Worm (Caenorhabditis elegans): Measurements from ENCODE around the gene srj-8.

The srj-8 gene

DNA sequence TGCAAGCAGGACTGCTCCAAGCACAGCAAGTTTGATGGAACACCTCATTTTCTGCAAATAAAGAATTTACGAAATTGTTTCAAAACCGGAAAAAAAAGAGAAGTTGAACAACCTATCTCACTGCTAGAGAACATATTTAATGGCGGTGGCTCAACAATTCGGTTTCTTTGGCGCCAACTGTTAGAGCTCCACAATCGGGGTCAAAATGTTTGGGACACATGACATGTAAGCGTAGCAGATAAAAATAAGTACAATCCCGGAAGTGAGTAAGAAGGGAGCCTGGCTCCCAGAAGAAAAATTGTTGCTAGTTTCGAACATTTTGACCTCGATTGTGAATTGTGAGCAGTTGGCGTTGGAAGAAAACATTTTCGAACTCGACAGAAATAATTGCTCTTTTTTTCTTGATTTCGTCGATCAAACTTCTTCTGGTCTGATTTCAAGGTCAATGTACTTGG lies 11.6 kb downstream of the srj-8 start, which contains the start of gene T28A11.16:
Gene T28A11.16 (minus strand): TSS at position 51 of the 455 bp plus-strand sequence.
- TF ChIP-seq lim-7 (GFP tag; IDR thresholded peaks at IDR 0.05) (no peak), aha-1 (tag) (peak; percentile 70), F37D6.2 (tag; optimal IDR thresholded peaks at IDR 0.05) (no peak), hlh-11 (tag; optimal IDR thresholded peaks at IDR 0.05) (peak; percentile 45), daf-16 (GFP tag; optimal IDR thresholded peaks at IDR 0.05) (peak in 1 of 2 experiments; percentile 80), daf-16 (tag; optimal IDR thresholded peaks at IDR 0.05) (no peak)

DNA sequence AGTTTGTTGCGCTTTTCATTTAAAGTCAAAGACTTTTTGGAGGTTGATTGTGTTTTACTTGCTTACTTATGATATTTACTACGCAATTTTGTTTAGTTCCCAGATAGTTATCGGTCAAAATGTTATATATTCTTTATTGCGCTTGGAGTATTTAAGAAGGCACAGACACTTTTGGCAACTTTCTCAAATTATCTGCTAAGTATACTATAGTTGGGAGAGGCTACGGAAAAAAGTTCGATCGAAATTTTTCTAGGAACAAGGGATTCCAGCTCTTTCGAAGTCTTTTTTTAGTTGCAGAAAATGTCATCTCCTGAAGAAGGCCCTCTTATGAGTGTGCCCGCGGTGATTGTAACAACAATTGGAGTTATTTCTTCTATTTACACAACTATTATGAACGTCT lies 12.5 kb downstream of the srj-8 start, which contains the start of gene srbc-5:
Gene srbc-5 (plus strand): TSS at position 301 of the 400 bp plus-strand sequence.
- TF ChIP-seq ama-1 (optimal IDR thresholded peaks at IDR 0.05) (no peak), Y75B8A.6 (GFP tag; IDR thresholded peaks at IDR 0.05) (no peak), unc-130 (GFP tag; optimal IDR thresholded peaks at IDR 0.05) (no peak), madf-9 (GFP tag; conservative IDR thresholded peaks at IDR 0.05) (no peak), egl-27 (tag; optimal IDR thresholded peaks at IDR 0.05) (no peak), hlh-30 (tag; optimal IDR thresholded peaks at IDR 0.05; ENCODE audit: insufficient read depth) (no peak), R02D3.7 (tag; optimal IDR thresholded peaks at IDR 0.05) (no peak), nhr-237 (tag; optimal IDR thresholded peaks at IDR 0.05) (no peak), zip-2 (tag; optimal IDR thresholded peaks at IDR 0.05) (no peak), F10B5.3 (tag; optimal IDR thresholded peaks at IDR 0.05) (no peak), lin-13 (GFP tag; optimal IDR thresholded peaks at IDR 0.05) (no peak), daf-19 (GFP tag; conservative IDR thresholded peaks at IDR 0.05) (no peak), spr-1 (tag; optimal IDR thresholded peaks at IDR 0.05) (no peak), ces-1 (GFP tag; optimal IDR thresholded peaks at IDR 0.05) (no peak), lir-3 (tag; optimal IDR thresholded peaks at IDR 0.05) (no peak), T20F7.1 (GFP tag; optimal IDR thresholded peaks at IDR 0.05) (no peak), ceh-44 (GFP tag; IDR thresholded peaks at IDR 0.05) (no peak), daf-16 (GFP tag; optimal IDR thresholded peaks at IDR 0.05) (no peak), daf-16 (tag; optimal IDR thresholded peaks at IDR 0.05) (no peak), lin-15B (tag; optimal IDR thresholded peaks at IDR 0.05) (no peak)

ce11 chrV:3266189-3266588 lies 18.6 kb downstream of the srj-8 start, which contains the start of gene T28A11.17:
Gene T28A11.17, minus strand, starts transcription at chrV:3266289.
- TF ChIP-seq Y75B8A.6 (GFP tag; IDR thresholded peaks at IDR 0.05): no peak
- no peak for TF ChIP-seq F26F4.8 (GFP tag; conservative IDR thresholded peaks at IDR 0.05)
- TF ChIP-seq ZK546.5 (tag; optimal IDR thresholded peaks at IDR 0.05): no peak
- no peak for TF ChIP-seq ceh-28 (tag; optimal IDR thresholded peaks at IDR 0.05)
- no peak for TF ChIP-seq jun-1 (tag; optimal IDR thresholded peaks at IDR 0.05)
- TF ChIP-seq ces-1 (GFP tag; optimal IDR thresholded peaks at IDR 0.05): no peak
- no peak for TF ChIP-seq hmg-1.1 (GFP tag; IDR thresholded peaks at IDR 0.05)
- TF ChIP-seq ceh-32 (tag; optimal IDR thresholded peaks at IDR 0.05; ENCODE audit: poor library complexity): no peak
- TF ChIP-seq nhr-102 (tag; optimal IDR thresholded peaks at IDR 0.05): no peak
- TF ChIP-seq lim-7 (GFP tag; IDR thresholded peaks at IDR 0.05): no peak
- no peak for TF ChIP-seq daf-8 (GFP tag; IDR thresholded peaks at IDR 0.05)
- no peak for TF ChIP-seq lin-38 (GFP tag; IDR thresholded peaks at IDR 0.05)
- TF ChIP-seq dmd-6 (GFP tag; IDR thresholded peaks at IDR 0.05): no peak
- no peak for TF ChIP-seq dpl-1 (GFP tag; optimal IDR thresholded peaks at IDR 0.05)
- TF ChIP-seq nhr-41 (GFP tag; IDR thresholded peaks at IDR 0.05): no peak
- no peak for TF ChIP-seq zfp-3 (GFP tag; conservative IDR thresholded peaks at IDR 0.05)
- TF ChIP-seq rbr-2 (tag; optimal IDR thresholded peaks at IDR 0.05): no peak

- no peak for TF ChIP-seq F10B5.3 (tag; optimal IDR thresholded peaks at IDR 0.05)
- TF ChIP-seq daf-16 (GFP tag; optimal IDR thresholded peaks at IDR 0.05): peak in 1 of 2 experiments; percentile 44
- no peak for TF ChIP-seq daf-16 (tag; optimal IDR thresholded peaks at IDR 0.05)
Measured at ce11 chrV:3267950-3268349, 20.3 kb downstream of the srj-8 start, which contains the start of gene T28A11.18. Gene T28A11.18, minus strand, starts transcription at chrV:3268050.
